Worm (Caenorhabditis elegans): Measurements from ENCODE around the gene srh-1.
A peak's percentile ranks its signal among the peaks of the same experiment; 100 is the strongest.

The srh-1 gene

DNA sequence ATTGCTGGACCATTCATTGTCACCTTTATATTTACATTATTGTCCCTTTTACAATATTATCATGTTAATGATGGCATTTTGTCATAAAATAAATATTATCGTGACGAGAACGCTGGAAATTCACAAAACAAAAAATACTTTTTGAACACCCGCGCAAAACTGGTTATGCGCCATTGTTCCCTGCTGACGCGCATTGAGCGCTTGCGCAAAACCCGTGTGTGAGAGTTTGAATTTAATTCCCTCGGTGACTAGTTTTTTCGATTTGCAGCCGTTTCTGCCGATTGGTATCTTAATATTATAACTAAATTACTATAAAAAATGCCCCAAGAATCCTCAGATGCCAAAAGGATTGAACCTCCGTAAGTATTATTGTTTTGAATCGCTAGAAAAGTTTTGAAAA, 35.8 kb downstream of the srh-1 start, which contains the start of gene pafo-1 (continued):
- TF ChIP-seq rbr-2 (tag; optimal IDR thresholded peaks at IDR 0.05) (peak; percentile 80), pha-4 (GFP tag; IDR thresholded peaks at IDR 0.05) (no peak), pha-4 (tag; optimal IDR thresholded peaks at IDR 0.05) (no peak), hlh-30 (tag; optimal IDR thresholded peaks at IDR 0.05; ENCODE audit: insufficient read depth) (peak; percentile 79), jun-1 (tag; optimal IDR thresholded peaks at IDR 0.05) (no peak), nhr-102 (tag; optimal IDR thresholded peaks at IDR 0.05) (peak; percentile 91), tag-97 (GFP tag; IDR thresholded peaks at IDR 0.05) (no peak)

DNA sequence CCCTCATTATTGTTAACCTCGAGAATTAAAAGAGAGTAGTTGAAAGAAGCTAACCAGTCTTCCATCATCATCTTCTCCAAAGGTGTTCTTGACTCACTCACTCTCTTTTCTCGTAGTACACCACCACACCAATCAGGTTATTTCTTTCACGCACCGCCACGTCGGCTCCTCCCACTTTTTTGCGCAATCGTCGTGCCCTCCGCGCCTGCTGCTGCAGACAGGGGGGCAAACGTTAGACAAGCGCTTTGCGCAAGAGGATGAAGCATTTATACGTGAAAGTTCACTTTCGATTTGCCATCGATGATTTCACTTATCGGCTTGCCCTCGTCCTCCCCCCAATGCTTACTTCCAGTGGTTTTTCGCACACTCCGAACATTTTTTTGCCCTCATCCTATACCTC, 39.7 kb downstream of the srh-1 start:
- peak; percentile 42 for TF ChIP-seq mxl-3 (GFP tag; optimal IDR thresholded peaks at IDR 0.05)
- TF ChIP-seq hmg-1.1 (GFP tag; IDR thresholded peaks at IDR 0.05): 0 out of 2 replicates have a peak, but pooled peaks have one; percentile 32
- TF ChIP-seq set-16 (GFP tag; IDR thresholded peaks at IDR 0.05): peak; percentile 38
- 0 out of 2 replicates have a peak, but pooled peaks have one; percentile 32 for TF ChIP-seq D1046.2 (GFP tag; IDR thresholded peaks at IDR 0.05)
- TF ChIP-seq egl-43 (GFP tag; IDR thresholded peaks at IDR 0.05): 0 out of 2 replicates have a peak, but pooled peaks have one; percentile 39
- TF ChIP-seq unc-39 (tag; optimal IDR thresholded peaks at IDR 0.05): no peak

DNA sequence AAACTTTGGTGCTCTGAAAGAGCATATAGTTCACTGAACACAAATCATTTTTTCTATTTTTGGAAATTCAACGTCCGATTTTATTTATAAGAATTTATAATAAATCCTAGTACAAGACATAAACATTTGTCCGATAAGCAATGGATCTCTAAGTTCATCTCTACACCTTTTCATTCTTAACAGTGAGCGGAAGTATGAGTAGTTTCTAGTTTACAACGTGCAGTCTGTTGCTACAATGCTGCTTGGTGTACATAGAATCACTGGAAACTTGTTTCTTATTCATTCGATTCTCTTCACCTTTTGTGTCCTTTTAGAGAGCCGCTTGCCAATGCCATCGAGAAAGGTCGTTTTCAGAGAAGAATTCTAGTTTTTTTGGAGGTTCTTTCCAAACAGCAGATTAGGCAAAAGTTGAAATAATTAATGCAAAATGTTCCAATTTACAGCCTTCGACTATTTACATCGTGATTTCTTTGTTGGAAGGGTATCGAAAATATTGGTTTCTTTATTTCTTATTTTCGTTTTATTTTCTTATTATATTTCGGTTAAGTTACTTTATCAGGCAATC, 41.4 kb downstream of the srh-1 start:
- TF ChIP-seq mxl-3 (GFP tag; optimal IDR thresholded peaks at IDR 0.05): no peak
- no peak for TF ChIP-seq jun-1 (tag; optimal IDR thresholded peaks at IDR 0.05)
- TF ChIP-seq unc-62 (GFP tag; optimal IDR thresholded peaks at IDR 0.05 in 1 of 2): peak in 1 of 2 experiments; percentile 91
- no peak for TF ChIP-seq unc-62 (tag; optimal IDR thresholded peaks at IDR 0.05)
- no peak for TF ChIP-seq lsy-2 (tag; optimal IDR thresholded peaks at IDR 0.05)
- TF ChIP-seq F44E2.7 (GFP tag; IDR thresholded peaks at IDR 0.05): no peak
- TF ChIP-seq aha-1 (tag): no peak
- TF ChIP-seq madf-9 (GFP tag; conservative IDR thresholded peaks at IDR 0.05): no peak

DNA sequence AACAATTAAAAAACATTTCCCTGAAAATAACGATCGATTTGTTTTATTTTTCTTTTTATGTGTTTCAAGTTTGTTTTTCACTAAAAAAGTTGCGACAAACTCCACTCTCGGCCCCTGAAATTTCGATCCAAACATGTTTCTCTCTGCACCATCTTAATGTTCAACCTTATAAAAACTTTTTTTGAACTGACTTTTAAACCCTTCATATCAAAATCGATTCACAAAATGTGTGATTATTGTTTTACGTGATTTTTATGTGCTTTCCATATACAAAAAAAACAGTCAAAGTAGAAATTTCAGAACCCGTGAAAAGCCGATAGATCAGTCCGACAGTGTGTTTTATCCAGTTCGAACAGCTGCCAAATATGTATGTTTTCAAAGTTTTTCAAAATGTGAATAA, 41.9 kb downstream of the srh-1 start, which contains the start of gene ccch-1:
Gene ccch-1, plus strand, starts transcription at position 301 of the 400 bp plus-strand sequence.
- no peak for TF ChIP-seq mdt-29 (GFP tag; IDR thresholded peaks at IDR 0.05)
- no peak for TF ChIP-seq ceh-62 (tag; optimal IDR thresholded peaks at IDR 0.05)
- TF ChIP-seq hif-1 (tag; optimal IDR thresholded peaks at IDR 0.05): no peak
- no peak for TF ChIP-seq dmd-8 (GFP tag; IDR thresholded peaks at IDR 0.05)
- TF ChIP-seq ceh-82 (tag; optimal IDR thresholded peaks at IDR 0.05): no peak
- TF ChIP-seq mdl-1 (tag; optimal IDR thresholded peaks at IDR 0.05): no peak
- no peak for TF ChIP-seq snpc-1.2 (GFP tag; IDR thresholded peaks at IDR 0.05)
- no peak for TF ChIP-seq nhr-10 (tag; optimal IDR thresholded peaks at IDR 0.05)
- no peak for TF ChIP-seq egl-43 (GFP tag; IDR thresholded peaks at IDR 0.05)
- TF ChIP-seq T26A8.4 (GFP tag; IDR thresholded peaks at IDR 0.05): no peak
- no peak for TF ChIP-seq sdz-12 (GFP tag; optimal IDR thresholded peaks at IDR 0.05)
- TF ChIP-seq dmd-6 (GFP tag; IDR thresholded peaks at IDR 0.05): no peak
- TF ChIP-seq ama-1 (optimal IDR thresholded peaks at IDR 0.05): no peak
- no peak for TF ChIP-seq hlh-11 (tag; optimal IDR thresholded peaks at IDR 0.05)
- TF ChIP-seq ctbp-1 (GFP tag; IDR thresholded peaks at IDR 0.05): no peak
- TF ChIP-seq ceh-32 (tag; optimal IDR thresholded peaks at IDR 0.05; ENCODE audit: poor library complexity): no peak
- TF ChIP-seq lin-13 (GFP tag; optimal IDR thresholded peaks at IDR 0.05): no peak
- TF ChIP-seq lim-7 (GFP tag; IDR thresholded peaks at IDR 0.05): no peak
- no peak for TF ChIP-seq lin-15B (tag; optimal IDR thresholded peaks at IDR 0.05)

Data from whole organism, L4 larva.